Fruit fly (Drosophila melanogaster): ENCODE results near the gene Pex23.

Gene Pex23

dm6 chr3L:20247513-20248173 lies 54.3 kb downstream of the Pex23 start, which contains the start of gene rdgC (continued):
- TF ChIP-seq scrt (GFP tag; optimal IDR thresholded peaks at IDR 0.05) (peak; percentile 94), HLH3B (GFP tag; IDR thresholded peaks at IDR 0.05) (peak; percentile 97), kni (GFP tag; optimal IDR thresholded peaks at IDR 0.05) (no peak), al (GFP tag; IDR thresholded peaks at IDR 0.05) (peak; percentile 93), CG4282 (GFP tag; optimal IDR thresholded peaks at IDR 0.05) (peak; percentile 82), br (optimal IDR thresholded peaks at IDR 0.05) (no peak), dysf (GFP tag; IDR thresholded peaks at IDR 0.05) (peak; percentile 98), CG11456 (GFP tag; IDR thresholded peaks at IDR 0.05) (peak; percentile 94)
